Worm (Caenorhabditis elegans) whole organism, L1 larva: Measurements from ENCODE around the gene R05D3.8.
A peak's percentile ranks its signal among the peaks of the same experiment; 100 is the strongest.

Source experiments
- C16A3.4 ChIP-seq: fragments of 150-350 bp; optimal IDR thresholded peaks from 2 replicates; lab custom pipeline; 2014; ENCODE audit warnings: missing biosample characterization, missing genetic modification characterization
- F16B12.6 ChIP-seq: fragments of 150-350 bp; optimal IDR thresholded peaks from 2 replicates; lab custom pipeline; 2014; ENCODE audit warnings: missing biosample characterization, missing genetic modification characterization
- aly-2 ChIP-seq: fragments of 150-350 bp; optimal IDR thresholded peaks from 2 replicates; lab custom pipeline; 2014; ENCODE audit warnings: missing biosample characterization, missing genetic modification characterization
- ceh-82 ChIP-seq, 3 experiments: fragments of 150-350 bp in 1 of 3; sonication (generic microtip) in 2 of 3; optimal IDR thresholded peaks; 2 replicates each; lab custom pipeline; 2014 to 2017; ENCODE audit warnings: missing biosample characterization in 3 of 3, missing genetic modification characterization in 3 of 3
- ceh-90 ChIP-seq: sonication (generic microtip); optimal IDR thresholded peaks from 2 replicates; lab custom pipeline; 2016; ENCODE audit warnings: missing genetic modification characterization, missing compliant biosample characterization
- efl-1 ChIP-seq, 4 experiments: fragments of 150-350 bp; optimal IDR thresholded peaks in 3 of 4; peaks in 1 of 4; 1 replicate in 1 of 4; 2 replicates in 3 of 4; lab custom pipeline; 2014; ENCODE audit warnings: missing biosample characterization in 2 of 4, missing genetic modification characterization in 2 of 4, missing genetic modification reagents in 2 of 4
- elt-2 ChIP-seq: sonication (generic microtip); optimal IDR thresholded peaks from 2 replicates; lab custom pipeline; 2016; ENCODE audit warnings: missing genetic modification characterization, mild to moderate bottlenecking, inconsistent platforms, missing compliant biosample characterization, missing genetic modification reagents
- fkh-10 ChIP-seq: sonication (generic microtip); optimal IDR thresholded peaks from 2 replicates; lab custom pipeline; 2017; ENCODE audit warnings: missing biosample characterization, missing genetic modification reagents, missing genetic modification characterization
- fkh-8 ChIP-seq: sonication (generic microtip); optimal IDR thresholded peaks from 2 replicates; lab custom pipeline; 2016; ENCODE audit warnings: mild to moderate bottlenecking, missing genetic modification characterization, missing compliant biosample characterization
- fos-1 ChIP-seq: fragments of 150-350 bp; optimal IDR thresholded peaks from 2 replicates; lab custom pipeline; 2014; ENCODE audit warnings: missing biosample characterization, missing genetic modification characterization
- hlh-17 ChIP-seq: fragments of 200-800 bp; sonication (Bioruptor generic); optimal IDR thresholded peaks from 2 replicates; lab custom pipeline; 2018; ENCODE audit warnings: missing genetic modification characterization, mild to moderate bottlenecking, missing compliant biosample characterization, moderate library complexity, borderline replicate concordance
- isw-1 ChIP-seq: fragments of 200-800 bp; sonication (Bioruptor generic); IDR thresholded peaks from 2 replicates; pipeline ENCODE4 v1.3.6; 2022; ENCODE audit warnings: missing genetic modification characterization, missing compliant biosample characterization
- lin-14 ChIP-seq: fragments of 200-800 bp; sonication (Bioruptor generic); optimal IDR thresholded peaks from 2 replicates; lab custom pipeline; 2018; ENCODE audit warnings: mild to moderate bottlenecking, missing genetic modification characterization, moderate library complexity, missing compliant biosample characterization
- lin-15B ChIP-seq: fragments of 150-350 bp; sonication (generic microtip); optimal IDR thresholded peaks from 3 replicates; lab custom pipeline; 2014; ENCODE audit warnings: missing biosample characterization, missing genetic modification characterization
- lsy-2 ChIP-seq, 2 experiments: fragments of 150-350 bp; optimal IDR thresholded peaks; 2 replicates each; lab custom pipeline; 2014; ENCODE audit warnings: missing biosample characterization in 2 of 2, missing genetic modification characterization in 2 of 2
- mab-9 ChIP-seq: fragments of 200-800 bp; sonication (Bioruptor generic); IDR thresholded peaks from 2 replicates; pipeline ENCODE4 v1.3.6; 2022; ENCODE audit warnings: missing genetic modification reagents, missing genetic modification characterization, missing compliant biosample characterization
- nhr-11 ChIP-seq: fragments of 150-350 bp; optimal IDR thresholded peaks from 2 replicates; lab custom pipeline; 2014; ENCODE audit warnings: missing biosample characterization, missing genetic modification characterization
- nhr-19 ChIP-seq: fragments of 200-800 bp; sonication (Bioruptor generic); conservative IDR thresholded peaks from 2 replicates; pipeline ENCODE4 v1.3.6; 2022; ENCODE audit warnings: missing genetic modification characterization, missing compliant biosample characterization
- nhr-47 ChIP-seq: sonication (generic microtip); optimal IDR thresholded peaks from 2 replicates; lab custom pipeline; 2016; ENCODE audit warnings: mild to moderate bottlenecking, missing genetic modification characterization, moderate library complexity, missing compliant biosample characterization
- nhr-84 ChIP-seq: sonication (generic microtip); optimal IDR thresholded peaks from 2 replicates; lab custom pipeline; 2017; ENCODE audit warnings: missing biosample characterization, missing genetic modification characterization
- nhr-85 ChIP-seq: sonication (generic microtip); peaks from one replicate; lab custom pipeline; 2016; ENCODE audit warnings: missing genetic modification characterization, inconsistent platforms, missing compliant biosample characterization
- pag-3 ChIP-seq: sonication (generic microtip); optimal IDR thresholded peaks from 2 replicates; lab custom pipeline; 2017; ENCODE audit warnings: missing genetic modification characterization, mild to moderate bottlenecking, missing compliant biosample characterization, antibody characterized with exemption, borderline replicate concordance; ENCODE audit not compliant: insufficient read depth
- pax-3 ChIP-seq: fragments of 200-800 bp; sonication (Bioruptor generic); optimal IDR thresholded peaks from 2 replicates; lab custom pipeline; 2018; ENCODE audit warnings: mild to moderate bottlenecking, missing genetic modification characterization, moderate library complexity, missing compliant biosample characterization
- rnt-1 ChIP-seq: sonication (generic microtip); optimal IDR thresholded peaks from 2 replicates; lab custom pipeline; 2016; ENCODE audit warnings: mild to moderate bottlenecking, missing genetic modification characterization, moderate library complexity, missing compliant biosample characterization
- snu-23 ChIP-seq: sonication (generic microtip); optimal IDR thresholded peaks from 2 replicates; lab custom pipeline; 2016; ENCODE audit warnings: missing genetic modification characterization, missing compliant biosample characterization
- swsn-7 ChIP-seq: sonication (generic microtip); optimal IDR thresholded peaks from 2 replicates; lab custom pipeline; 2016; ENCODE audit warnings: missing genetic modification characterization, missing compliant biosample characterization
- tbx-2 ChIP-seq: sonication (generic microtip); optimal IDR thresholded peaks from 2 replicates; lab custom pipeline; 2016; ENCODE audit warnings: missing genetic modification characterization, missing compliant biosample characterization
- unc-130 ChIP-seq: fragments of 150-350 bp; optimal IDR thresholded peaks from 2 replicates; lab custom pipeline; 2017; ENCODE audit warnings: missing biosample characterization, missing genetic modification characterization, inconsistent platforms
- unc-86 ChIP-seq: sonication (generic microtip); optimal IDR thresholded peaks from 2 replicates; lab custom pipeline; 2016; ENCODE audit warnings: missing genetic modification characterization, missing compliant biosample characterization
- unc-98 ChIP-seq: fragments of 200-800 bp; sonication (Bioruptor generic); IDR thresholded peaks from 2 replicates; pipeline ENCODE4 v1.3.6; 2022; ENCODE audit warnings: missing genetic modification characterization, missing compliant biosample characterization
- xbp-1 ChIP-seq: sonication (generic microtip); optimal IDR thresholded peaks from 2 replicates; lab custom pipeline; 2016; ENCODE audit warnings: missing genetic modification characterization, missing compliant biosample characterization
- ztf-11 ChIP-seq, 2 experiments: sonication (generic microtip); optimal IDR thresholded peaks; 2 replicates each; lab custom pipeline; 2016 to 2017; ENCODE audit warnings: missing genetic modification characterization in 2 of 2, missing biosample characterization in 1 of 2, missing compliant biosample characterization in 1 of 2
- ztf-4 ChIP-seq: fragments of 150-350 bp; optimal IDR thresholded peaks from 2 replicates; lab custom pipeline; 2014; ENCODE audit warnings: missing biosample characterization, missing genetic modification characterization

The R05D3.8 gene

ce11 chrIII:8392307-8392706 lies 34.2 kb upstream of the R05D3.8 start (continued):
- peak; percentile 4 for TF ChIP-seq tbx-2 (tag; lab: Kevin White, UChicago)
- peak; percentile 78 for TF ChIP-seq fkh-8
- peak; percentile 28 for TF ChIP-seq swsn-7 (tag; lab: Kevin White, UChicago)
- TF ChIP-seq isw-1 (GFP tag; lab: Robert Waterston, UW), result peak; percentile 7; the same call in 1 of the 2 replicates
- no peak for TF ChIP-seq nhr-11 (tag; lab: Kevin White, UChicago)
- TF ChIP-seq ceh-90 (tag; lab: Kevin White, UChicago), result no peak
- TF ChIP-seq nhr-47, result peak; percentile 42
- TF ChIP-seq pax-3 (tag; lab: Kevin White, UChicago), result peak; percentile 50
- TF ChIP-seq lsy-2 (tag; optimal IDR thresholded peaks at IDR 0.05; lab: Kevin White, UChicago), result peak; percentile 15 to 54
- TF ChIP-seq snu-23 (GFP tag; lab: Kevin White, UChicago), result peak; percentile 47
- TF ChIP-seq lin-15B, result no peak
- peak in 1 of 3 experiments; percentile 61 for TF ChIP-seq ceh-82 (tag; optimal IDR thresholded peaks at IDR 0.05; lab: Kevin White, UChicago)
- no peak for TF ChIP-seq fos-1 (tag; lab: Kevin White, UChicago)
- TF ChIP-seq xbp-1 (tag; lab: Kevin White, UChicago), result peak; percentile 3
- no peak for TF ChIP-seq mab-9 (GFP tag; lab: Robert Waterston, UW)
- TF ChIP-seq unc-86, result peak; percentile 62
- TF ChIP-seq fkh-10 (GFP tag; lab: Kevin White, UChicago), result peak; percentile 66
- no peak for TF ChIP-seq hlh-17

ce11 chrIII:8389539-8389938 lies 31.4 kb upstream of the R05D3.8 start, which contains the start of gene ZK353.4:
Gene ZK353.4 (minus strand): TSS chrIII:8389639.
- TF ChIP-seq aly-2 (tag; lab: Kevin White, UChicago), result no peak
- TF ChIP-seq ztf-11 (tag; optimal IDR thresholded peaks at IDR 0.05; lab: Kevin White, UChicago), result no peak
- TF ChIP-seq elt-2 (tag; lab: Kevin White, UChicago), result no peak
- no peak for TF ChIP-seq C16A3.4 (tag; lab: Kevin White, UChicago)
- no peak for TF ChIP-seq ceh-82 (tag; optimal IDR thresholded peaks at IDR 0.05; lab: Kevin White, UChicago)
- no peak for TF ChIP-seq pag-3 (tag; lab: Kevin White, UChicago)
- TF ChIP-seq unc-98, result no peak
- TF ChIP-seq lin-14 (GFP tag; lab: Kevin White, UChicago), result no peak
- no peak for TF ChIP-seq nhr-19 (GFP tag; lab: Robert Waterston, UW)
- TF ChIP-seq ztf-4 (tag; lab: Kevin White, UChicago), result no peak
- no peak for TF ChIP-seq F16B12.6 (tag; lab: Kevin White, UChicago)
- TF ChIP-seq tbx-2 (tag; lab: Kevin White, UChicago), result no peak
- no peak for TF ChIP-seq nhr-85 (tag; lab: Kevin White, UChicago)
- no peak for TF ChIP-seq rnt-1
- TF ChIP-seq, all 84 proteins: peak for 0

- TF ChIP-seq nhr-84 (tag; lab: Kevin White, UChicago) (no peak), ceh-90 (tag; lab: Kevin White, UChicago) (no peak), elt-2 (tag; lab: Kevin White, UChicago) (no peak), F16B12.6 (tag; lab: Kevin White, UChicago) (no peak)
- TF ChIP-seq, all 84 proteins: peak for 0
Observed at ce11 chrIII:8380645-8381044, 22.5 kb upstream of the R05D3.8 start, which contains the start of gene R05D3.12. Gene R05D3.12 (plus strand): TSS chrIII:8380945.

- TF ChIP-seq unc-130 (tag; lab: Kevin White, UChicago) (no peak), efl-1 (optimal IDR thresholded peaks at IDR 0.05; lab: Kevin White, UChicago) (no peak), efl-1 (GFP tag; optimal IDR thresholded peaks at IDR 0.05 in 1 of 2; lab: Kevin White, UChicago) (peak in 1 of 2 experiments; percentile 26)
Observed at ce11 chrIII:8375000-8375399, 16.9 kb upstream of the R05D3.8 start, which contains the start of gene met-2. Gene met-2 (plus strand): TSS chrIII:8375300.
